Worm (Caenorhabditis elegans) whole organism, L2 larva: Measurements from ENCODE around the gene ZC416.2.

Source experiments
- R02D3.7 ChIP-seq: fragments of 150-350 bp; optimal IDR thresholded peaks from 2 replicates; lab custom pipeline; 2014; ENCODE audit warnings: missing biosample characterization, missing genetic modification characterization
- alr-1 ChIP-seq: fragments of 150-350 bp; optimal IDR thresholded peaks from 2 replicates; lab custom pipeline; 2014; ENCODE audit warnings: missing biosample characterization, missing genetic modification characterization
- aly-2 ChIP-seq: fragments of 150-350 bp; optimal IDR thresholded peaks from 2 replicates; lab custom pipeline; 2014; ENCODE audit warnings: missing biosample characterization, missing genetic modification characterization
- nhr-23 ChIP-seq: fragments of 150-350 bp; optimal IDR thresholded peaks from 2 replicates; lab custom pipeline; 2014; ENCODE audit warnings: missing biosample characterization, missing genetic modification reagents, missing genetic modification characterization
- sma-3 ChIP-seq: sonication (generic microtip); optimal IDR thresholded peaks from 2 replicates; lab custom pipeline; 2016; ENCODE audit warnings: missing genetic modification reagents, missing genetic modification characterization, missing compliant biosample characterization
- snpc-4 ChIP-seq: fragments of 150-350 bp; optimal IDR thresholded peaks from 2 replicates; lab custom pipeline; 2014; ENCODE audit warnings: missing biosample characterization, missing genetic modification characterization
- ztf-11 ChIP-seq: sonication (generic microtip); optimal IDR thresholded peaks from 2 replicates; lab custom pipeline; 2017; ENCODE audit warnings: missing biosample characterization, missing genetic modification characterization

ce11 chrIV:3654823-3655222, 21.4 kb downstream of the ZC416.2 start:
- TF ChIP-seq alr-1 (tag; lab: Kevin White, UChicago) (no peak), ztf-11 (no peak), R02D3.7 (tag; lab: Kevin White, UChicago) (no peak), sma-3 (GFP tag; lab: Kevin White, UChicago) (no peak), aly-2 (tag; lab: Kevin White, UChicago) (no peak), snpc-4 (no peak), nhr-23 (tag; lab: Kevin White, UChicago) (no peak)
